Fruit fly (Drosophila melanogaster): ENCODE data around the gene CG34170.

CG34170 gene

dm6 chr2L:17311720-17312119, at the start of gene CG34170:
Gene CG34170, minus strand, starts transcription at chr2L:17311820.
- no peak for TF ChIP-seq CG17801 (GFP tag; optimal IDR thresholded peaks at IDR 0.05; ENCODE audit: partially characterized antibody)

dm6 chr2L:17320612-17321011, 9.0 kb upstream of the CG34170 start, which contains the start of gene CG45691:
Gene CG45691, minus strand, starts transcription at chr2L:17320712.
- no peak for TF ChIP-seq CG17801 (GFP tag; optimal IDR thresholded peaks at IDR 0.05; ENCODE audit: partially characterized antibody)

dm6 chr2L:17292102-17292501, 19.5 kb downstream of the CG34170 start, which contains the start of gene CG6380:
Gene CG6380, minus strand, starts transcription at chr2L:17292202.
- no peak for TF ChIP-seq CG17801 (GFP tag; optimal IDR thresholded peaks at IDR 0.05; ENCODE audit: partially characterized antibody)

dm6 chr2L:17285940-17286339, 25.7 kb downstream of the CG34170 start, which contains the start of gene CG15140:
Gene CG15140, plus strand, starts transcription at chr2L:17286240.
- TF ChIP-seq CG17801 (GFP tag; optimal IDR thresholded peaks at IDR 0.05; ENCODE audit: partially characterized antibody): no peak

- TF ChIP-seq CG17801 (GFP tag; optimal IDR thresholded peaks at IDR 0.05; ENCODE audit: partially characterized antibody): no peak
Measured at dm6 chr2L:17269740-17270139, 41.9 kb downstream of the CG34170 start.

- no peak for TF ChIP-seq CG17801 (GFP tag; optimal IDR thresholded peaks at IDR 0.05; ENCODE audit: partially characterized antibody)
Measured at dm6 chr2L:17268088-17268755, 43.4 kb downstream of the CG34170 start.

dm6 chr2L:17267358-17267750, 44.3 kb downstream of the CG34170 start:
- TF ChIP-seq CG17801 (GFP tag; optimal IDR thresholded peaks at IDR 0.05; ENCODE audit: partially characterized antibody): no peak

dm6 chr2L:17266677-17267357, 44.8 kb downstream of the CG34170 start:
- no peak for TF ChIP-seq CG17801 (GFP tag; optimal IDR thresholded peaks at IDR 0.05; ENCODE audit: partially characterized antibody)

dm6 chr2L:17263352-17263751, 48.3 kb downstream of the CG34170 start:
- TF ChIP-seq CG17801 (GFP tag; optimal IDR thresholded peaks at IDR 0.05; ENCODE audit: partially characterized antibody): no peak

- no peak for TF ChIP-seq CG17801 (GFP tag; optimal IDR thresholded peaks at IDR 0.05; ENCODE audit: partially characterized antibody)
Measured at dm6 chr2L:17262231-17262630, 49.4 kb downstream of the CG34170 start.
